Fruit fly (Drosophila melanogaster) whole organism, embryonic: Measurements from ENCODE around the gene ry.

Experiments used
- Aef1 ChIP-seq: fragments of 200-800 bp; sonication (Bioruptor generic); IDR thresholded peaks from 3 replicates; pipeline ENCODE4 v1.3.6; 2022; ENCODE audit warnings: missing biosample characterization, missing genetic modification characterization
- Bgb ChIP-seq: fragments of 200-800 bp; sonication (Bioruptor generic); IDR thresholded peaks from 2 replicates; pipeline ENCODE4 v1.3.6; 2022; ENCODE audit warnings: missing biosample characterization, missing genetic modification characterization; ENCODE audit not compliant: partially characterized antibody
- CG12104 ChIP-seq: fragments of 200-800 bp; sonication (Bioruptor generic); optimal IDR thresholded peaks from 3 replicates; lab custom pipeline; 2016; ENCODE audit warnings: missing biosample characterization, missing genetic modification characterization
- CG12219 ChIP-seq: fragments of 200-800 bp; sonication (Bioruptor generic); optimal IDR thresholded peaks from 3 replicates; lab custom pipeline; 2018; ENCODE audit warnings: missing biosample characterization, mild to moderate bottlenecking, missing genetic modification characterization
- CG12236 ChIP-seq: fragments of 200-800 bp; sonication (Bioruptor generic); optimal IDR thresholded peaks from 2 replicates; lab custom pipeline; 2016; ENCODE audit warnings: missing biosample characterization, missing genetic modification characterization
- CG13287 ChIP-seq: fragments of 200-800 bp; sonication (Bioruptor generic); IDR thresholded peaks from 2 replicates; pipeline ENCODE4 v1.3.6; 2022; ENCODE audit warnings: missing biosample characterization, missing genetic modification characterization; ENCODE audit not compliant: partially characterized antibody
- CG13296 ChIP-seq: fragments of 200-800 bp; sonication (Bioruptor generic); optimal IDR thresholded peaks from 3 replicates; lab custom pipeline; 2018; ENCODE audit warnings: missing biosample characterization, mild to moderate bottlenecking, missing genetic modification characterization
- CG13424 ChIP-seq: fragments of 200-800 bp; sonication (Bioruptor generic); optimal IDR thresholded peaks from 2 replicates; lab custom pipeline; 2019; ENCODE audit warnings: missing biosample characterization, mild to moderate bottlenecking, missing genetic modification characterization, moderate library complexity
- CG14050 ChIP-seq: fragments of 200-800 bp; sonication (Bioruptor generic); IDR thresholded peaks from 3 replicates; pipeline ENCODE4 v1.3.6; 2022; ENCODE audit warnings: missing biosample characterization, missing genetic modification characterization
- CG15073 ChIP-seq: fragments of 200-800 bp; sonication (Bioruptor generic); optimal IDR thresholded peaks from 2 replicates; lab custom pipeline; 2016; ENCODE audit warnings: missing biosample characterization, missing genetic modification characterization
- CG15514 ChIP-seq: fragments of 200-800 bp; sonication (Bioruptor generic); optimal IDR thresholded peaks from 3 replicates; lab custom pipeline; 2017; ENCODE audit warnings: missing biosample characterization, missing genetic modification characterization, mild to moderate bottlenecking, moderate library complexity, missing genetic modification reagents
- CG15601 ChIP-seq: fragments of 200-800 bp; sonication (Bioruptor generic); optimal IDR thresholded peaks from 3 replicates; lab custom pipeline; 2019; ENCODE audit warnings: missing biosample characterization, mild to moderate bottlenecking, missing genetic modification characterization, moderate library complexity
- CG16779 ChIP-seq: fragments of 200-800 bp; sonication (Bioruptor generic); IDR thresholded peaks from 2 replicates; pipeline ENCODE4 v1.3.6; 2022; ENCODE audit warnings: missing biosample characterization, missing genetic modification characterization
- CG2712 ChIP-seq: fragments of 200-800 bp; optimal IDR thresholded peaks from 3 replicates; lab custom pipeline; 2019; ENCODE audit warnings: missing biosample characterization, mild to moderate bottlenecking, missing genetic modification characterization, moderate library complexity
- CG3407 ChIP-seq: fragments of 200-800 bp; sonication (Bioruptor generic); optimal IDR thresholded peaks from 2 replicates; lab custom pipeline; 2018; ENCODE audit warnings: missing biosample characterization, mild to moderate bottlenecking, missing genetic modification characterization
- CG34422 ChIP-seq: fragments of 200-800 bp; sonication (Bioruptor generic); IDR thresholded peaks from 3 replicates; pipeline ENCODE4 v1.3.6; 2022; ENCODE audit warnings: missing biosample characterization, missing genetic modification characterization
- CG42726 ChIP-seq: fragments of 200-800 bp; sonication (Bioruptor generic); IDR thresholded peaks from 2 replicates; pipeline ENCODE4 v1.3.6; 2022; ENCODE audit warnings: missing biosample characterization, missing genetic modification characterization; ENCODE audit not compliant: partially characterized antibody
- CG43689 ChIP-seq: fragments of 200-800 bp; sonication (Bioruptor generic); IDR thresholded peaks from 2 replicates; pipeline ENCODE4 v1.3.6; 2022; ENCODE audit warnings: missing biosample characterization, missing genetic modification characterization
- CG4404 ChIP-seq: fragments of 200-800 bp; sonication (Bioruptor generic); IDR thresholded peaks from 2 replicates; pipeline ENCODE4 v1.3.6; 2022; ENCODE audit warnings: missing biosample characterization, missing genetic modification characterization
- CG5245 ChIP-seq: fragments of 200-800 bp; sonication (Bioruptor generic); optimal IDR thresholded peaks from 3 replicates; lab custom pipeline; 2016; ENCODE audit warnings: missing biosample characterization, missing genetic modification characterization
- CG9797 ChIP-seq: fragments of 200-800 bp; sonication (Bioruptor generic); optimal IDR thresholded peaks from 3 replicates; lab custom pipeline; 2018; ENCODE audit warnings: missing biosample characterization, mild to moderate bottlenecking, missing genetic modification characterization
- Camta ChIP-seq: fragments of 200-800 bp; sonication (Bioruptor generic); optimal IDR thresholded peaks from 2 replicates; lab custom pipeline; 2016; ENCODE audit warnings: missing biosample characterization, missing genetic modification characterization
- D19A ChIP-seq: fragments of 200-800 bp; optimal IDR thresholded peaks from 3 replicates; lab custom pipeline; 2019; ENCODE audit warnings: missing biosample characterization, mild to moderate bottlenecking, missing genetic modification characterization, moderate library complexity
- Lim3 ChIP-seq: fragments of 200-800 bp; sonication (Bioruptor generic); IDR thresholded peaks from 2 replicates; pipeline ENCODE4 v1.3.6; 2022; ENCODE audit warnings: missing biosample characterization, missing genetic modification characterization
- Lpt ChIP-seq: fragments of >200 bp; optimal IDR thresholded peaks from 2 replicates; lab custom pipeline; 2018; ENCODE audit warnings: missing biosample characterization, missing genetic modification characterization
- MBD-R2 ChIP-seq: fragments of 200-800 bp; sonication (Bioruptor generic); IDR thresholded peaks from 2 replicates; pipeline ENCODE4 v1.3.6; 2022; ENCODE audit warnings: missing biosample characterization, missing genetic modification characterization
- NK7.1 ChIP-seq: fragments of 200-800 bp; sonication (Bioruptor generic); optimal IDR thresholded peaks from 3 replicates; lab custom pipeline; 2016; ENCODE audit warnings: missing biosample characterization, missing genetic modification characterization
- Nf-YC ChIP-seq: fragments of 200-800 bp; optimal IDR thresholded peaks from 3 replicates; lab custom pipeline; 2019; ENCODE audit warnings: missing biosample characterization, mild to moderate bottlenecking, missing genetic modification characterization, moderate library complexity
- Optix ChIP-seq: fragments of 200-800 bp; sonication (Bioruptor generic); IDR thresholded peaks from 3 replicates; pipeline ENCODE4 v1.3.6; 2022; ENCODE audit warnings: missing biosample characterization, missing genetic modification characterization
- PHDP ChIP-seq: fragments of 200-800 bp; sonication (Bioruptor generic); optimal IDR thresholded peaks from 3 replicates; lab custom pipeline; 2018; ENCODE audit warnings: missing biosample characterization, mild to moderate bottlenecking, missing genetic modification characterization, moderate library complexity
- Poxn ChIP-seq: fragments of 200-800 bp; sonication (Bioruptor generic); IDR thresholded peaks from 2 replicates; pipeline ENCODE4 v1.3.6; 2022; ENCODE audit warnings: missing biosample characterization, missing genetic modification characterization
- Stat92E ChIP-seq, 3 experiments: fragments of >200 bp in 2 of 3; fragments of 200-800 bp in 1 of 3; sonication (Bioruptor generic) in 1 of 3; optimal IDR thresholded peaks; 2 replicates each; lab custom pipeline; 2017 to 2019; ENCODE audit warnings: missing biosample characterization in 3 of 3, missing genetic modification characterization in 3 of 3, mild to moderate bottlenecking in 1 of 3, moderate library complexity in 1 of 3
- ab ChIP-seq: fragments of 200-800 bp; sonication (Bioruptor generic); optimal IDR thresholded peaks from 2 replicates; lab custom pipeline; 2016; ENCODE audit warnings: missing biosample characterization, missing genetic modification characterization
- bab2 ChIP-seq: fragments of 200-800 bp; sonication (Bioruptor generic); optimal IDR thresholded peaks from 2 replicates; lab custom pipeline; 2016; ENCODE audit warnings: missing biosample characterization, missing genetic modification characterization
- cas ChIP-seq: fragments of 200-800 bp; sonication (Bioruptor generic); IDR thresholded peaks from 2 replicates; pipeline ENCODE4 v1.3.6; 2022; ENCODE audit warnings: missing biosample characterization, missing genetic modification characterization
- chm ChIP-seq: fragments of 200-800 bp; sonication (Bioruptor generic); IDR thresholded peaks from 2 replicates; pipeline ENCODE4 v1.3.6; 2022; ENCODE audit warnings: missing biosample characterization, missing genetic modification characterization
- ci ChIP-seq: fragments of 200-800 bp; sonication (Bioruptor generic); IDR thresholded peaks from 3 replicates; pipeline ENCODE4 v1.3.6; 2022; ENCODE audit warnings: missing biosample characterization, missing genetic modification characterization
- crc ChIP-seq: fragments of 200-800 bp; sonication (Bioruptor generic); optimal IDR thresholded peaks from 2 replicates; lab custom pipeline; 2016; ENCODE audit warnings: missing biosample characterization, missing genetic modification characterization
- dysf ChIP-seq: fragments of 200-800 bp; sonication (Bioruptor generic); IDR thresholded peaks from 3 replicates; pipeline ENCODE4 v1.3.6; 2022; ENCODE audit warnings: missing biosample characterization, missing genetic modification characterization
- ewg ChIP-seq: fragments of 200-800 bp; sonication (Bioruptor generic); optimal IDR thresholded peaks from 3 replicates; lab custom pipeline; 2017; ENCODE audit warnings: mild to moderate bottlenecking, missing biosample characterization, missing genetic modification reagents, missing genetic modification characterization
- kah ChIP-seq: fragments of 200-800 bp; sonication (Bioruptor generic); optimal IDR thresholded peaks from 2 replicates; lab custom pipeline; 2018; ENCODE audit warnings: missing biosample characterization, mild to moderate bottlenecking, missing genetic modification characterization
- maf-S ChIP-seq: fragments of 200-800 bp; sonication (Bioruptor generic); optimal IDR thresholded peaks from 2 replicates; lab custom pipeline; 2016; ENCODE audit warnings: missing biosample characterization, missing genetic modification characterization
- mam ChIP-seq: fragments of 200-800 bp; sonication (Bioruptor generic); optimal IDR thresholded peaks from 3 replicates; lab custom pipeline; 2016; ENCODE audit warnings: missing biosample characterization, missing genetic modification characterization
- org-1 ChIP-seq: fragments of 200-800 bp; sonication (Bioruptor generic); optimal IDR thresholded peaks from 2 replicates; lab custom pipeline; 2017; ENCODE audit warnings: missing biosample characterization, missing genetic modification characterization
- pan ChIP-seq, 4 experiments: fragments of >200 bp in 3 of 4; fragments of 200-800 bp in 1 of 4; sonication (Bioruptor generic) in 1 of 4; optimal IDR thresholded peaks in 3 of 4; IDR thresholded peaks in 1 of 4; 2 replicates each; pipeline versions ENCODE4 v1.3.6 to Lab custom; 2017 to 2022; ENCODE audit warnings: missing biosample characterization in 2 of 4, missing genetic modification characterization in 2 of 4, mixed read lengths in 1 of 4
- slbo ChIP-seq: fragments of 200-800 bp; sonication (Bioruptor generic); IDR thresholded peaks from 2 replicates; pipeline ENCODE4 v1.3.6; 2022; ENCODE audit warnings: missing biosample characterization, missing genetic modification characterization
- ssp ChIP-seq: fragments of 200-800 bp; sonication (Bioruptor generic); IDR thresholded peaks from 2 replicates; pipeline ENCODE4 v1.3.6; 2022; ENCODE audit warnings: missing biosample characterization, missing genetic modification characterization
- tio ChIP-seq: fragments of 200-800 bp; sonication (Bioruptor generic); optimal IDR thresholded peaks from 2 replicates; lab custom pipeline; 2017; ENCODE audit warnings: missing biosample characterization, missing genetic modification characterization, inconsistent platforms
- tup ChIP-seq: fragments of 200-800 bp; sonication (Bioruptor generic); optimal IDR thresholded peaks from 2 replicates; lab custom pipeline; 2016; ENCODE audit warnings: missing biosample characterization, mild to moderate bottlenecking, missing genetic modification characterization, moderate library complexity
- wor ChIP-seq: fragments of 200-800 bp; sonication (Bioruptor generic); IDR thresholded peaks from 2 replicates; pipeline ENCODE4 v1.3.6; 2022; ENCODE audit warnings: missing biosample characterization, missing genetic modification characterization

ry gene

dm6 chr3R:13068022-13068421 is 35.7 kb downstream of the ry start (continued):
- TF ChIP-seq CG3407 (GFP tag; lab: Kevin White, UChicago) (peak; percentile 97), chm (GFP tag; lab: Robert Waterston, UW) (peak; percentile 75; the same call in 1 of the 2 replicates), CG13424 (tag; lab: Kevin White, UChicago) (peak; percentile 78), crc (peak; percentile 62), CG12219 (GFP tag; lab: Kevin White, UChicago) (peak; percentile 82), CG15514 (GFP tag; lab: Kevin White, UChicago) (peak; percentile 76), CG2712 (tag; lab: Kevin White, UChicago) (peak; percentile 88), pan (optimal IDR thresholded peaks at IDR 0.05; lab: Kevin White, UChicago) (no peak), pan (GFP tag; optimal IDR thresholded peaks at IDR 0.05 in 1 of 2, IDR thresholded peaks at IDR 0.05 in 1 of 2) (peak in 1 of 2 experiments; percentile 65), CG16779 (GFP tag; lab: Robert Waterston, UW) (no peak), CG12236 (peak; percentile 87), MBD-R2 (GFP tag; lab: Robert Waterston, UW) (peak; percentile 27; the same call in 1 of the 2 replicates), kah (peak; percentile 82), CG15073 (GFP tag; lab: Kevin White, UChicago) (peak; percentile 47), CG4404 (GFP tag; lab: Robert Waterston, UW) (no peak), ewg (peak; percentile 85), Lim3 (GFP tag; lab: Robert Waterston, UW) (no peak), CG13287 (GFP tag; lab: Robert Waterston, UW) (no peak), CG42726 (no peak), Lpt (no peak), tup (peak; percentile 57), slbo (GFP tag; lab: Robert Waterston, UW) (peak; percentile 36; the same call in 1 of the 2 replicates), CG15601 (tag; lab: Kevin White, UChicago) (peak; percentile 92), Poxn (GFP tag; lab: Robert Waterston, UW) (no peak), CG34422 (GFP tag; lab: Robert Waterston, UW) (0 out of 3 replicates have a peak, but pooled peaks have one; percentile 21), CG43689 (no peak), CG13296 (GFP tag; lab: Kevin White, UChicago) (peak; percentile 82), tio (peak; percentile 69), Optix (GFP tag; lab: Robert Waterston, UW) (peak; percentile 42; the same call in 1 of the 3 replicates), CG5245 (GFP tag; lab: Kevin White, UChicago) (peak; percentile 83), dysf (peak; percentile 49; the same call in 2 of the 3 replicates), mam (GFP tag; lab: Kevin White, UChicago) (peak; percentile 26), CG12104 (GFP tag; lab: Kevin White, UChicago) (peak; percentile 97), ci (peak; percentile 92), NK7.1 (GFP tag; lab: Kevin White, UChicago) (peak; percentile 62), CG14050 (GFP tag; lab: Robert Waterston, UW) (peak; percentile 37; the same call in 1 of the 3 replicates), Bgb (GFP tag; lab: Robert Waterston, UW) (no peak), ssp (GFP tag; lab: Robert Waterston, UW) (peak; percentile 35; the same call in 1 of the 2 replicates), Nf-YC (tag; lab: Kevin White, UChicago) (peak; percentile 69), PHDP (tag; lab: Kevin White, UChicago) (peak; percentile 94), D19A (tag; lab: Kevin White, UChicago) (peak; percentile 82), Aef1 (GFP tag; lab: Robert Waterston, UW) (peak; percentile 17; the same call in 1 of the 3 replicates), CG9797 (peak; percentile 53), ab (GFP tag; lab: Kevin White, UChicago) (no peak), org-1 (GFP tag; lab: Kevin White, UChicago) (peak; percentile 90), Stat92E (GFP tag; optimal IDR thresholded peaks at IDR 0.05; lab: Kevin White, UChicago) (peak in 1 of 3 experiments; percentile 7), cas (GFP tag; lab: Robert Waterston, UW) (no peak), wor (GFP tag; lab: Robert Waterston, UW) (no peak), Camta (peak; percentile 84), bab2 (GFP tag; lab: Kevin White, UChicago) (peak; percentile 94), maf-S (peak; percentile 65)
